Fruit fly (Drosophila melanogaster) whole organism, embryonic: Measurements from ENCODE around the gene CG15422.
A peak's percentile ranks its signal among the peaks of the same experiment; 100 is the strongest.

ENCODE experiments used
- B-H1 ChIP-seq: fragments of 200-800 bp; sonication (Bioruptor generic); IDR thresholded peaks from 3 replicates; pipeline ENCODE4 v1.3.6; 2022; ENCODE audit warnings: missing biosample characterization, missing genetic modification characterization
- CG10366 ChIP-seq: fragments of 200-800 bp; sonication (Bioruptor generic); IDR thresholded peaks from 2 replicates; pipeline ENCODE4 v1.3.6; 2022; ENCODE audit warnings: missing biosample characterization, missing genetic modification characterization
- CG10431 ChIP-seq: fragments of 200-800 bp; sonication (Bioruptor generic); optimal IDR thresholded peaks from 3 replicates; lab custom pipeline; 2018; ENCODE audit warnings: missing biosample characterization, mild to moderate bottlenecking, missing genetic modification characterization
- CG10979 ChIP-seq: fragments of 200-800 bp; sonication (Bioruptor generic); optimal IDR thresholded peaks from 2 replicates; lab custom pipeline; 2018; ENCODE audit warnings: missing biosample characterization, mild to moderate bottlenecking, missing genetic modification characterization, moderate library complexity
- CG12299 ChIP-seq: fragments of 200-800 bp; sonication (Bioruptor generic); optimal IDR thresholded peaks from 2 replicates; lab custom pipeline; 2018; ENCODE audit warnings: missing biosample characterization, mild to moderate bottlenecking, missing genetic modification characterization
- CG1233 ChIP-seq: fragments of 200-800 bp; sonication (Bioruptor generic); optimal IDR thresholded peaks from 4 replicates; lab custom pipeline; 2018; ENCODE audit warnings: missing biosample characterization, mild to moderate bottlenecking, missing genetic modification characterization
- CG12659 ChIP-seq: fragments of 200-800 bp; sonication (Bioruptor generic); optimal IDR thresholded peaks from 3 replicates; lab custom pipeline; 2017; ENCODE audit warnings: mild to moderate bottlenecking, missing biosample characterization, missing genetic modification reagents, missing genetic modification characterization
- CG12744 ChIP-seq: fragments of 200-800 bp; sonication (Bioruptor generic); optimal IDR thresholded peaks from 2 replicates; lab custom pipeline; 2016; ENCODE audit warnings: missing biosample characterization, missing genetic modification characterization
- CG17802 ChIP-seq: fragments of 200-800 bp; sonication (Bioruptor generic); optimal IDR thresholded peaks from 2 replicates; lab custom pipeline; 2018; ENCODE audit warnings: missing biosample characterization, mild to moderate bottlenecking, missing genetic modification characterization, moderate library complexity
- CG17829 ChIP-seq: fragments of 200-800 bp; optimal IDR thresholded peaks from 2 replicates; lab custom pipeline; 2019; ENCODE audit warnings: missing biosample characterization, mild to moderate bottlenecking, missing genetic modification characterization, moderate library complexity
- CG3065 ChIP-seq: fragments of 200-800 bp; sonication (Bioruptor generic); optimal IDR thresholded peaks from 2 replicates; lab custom pipeline; 2016; ENCODE audit warnings: missing biosample characterization, missing genetic modification characterization
- CG32532 ChIP-seq: fragments of 200-800 bp; sonication (Bioruptor generic); IDR thresholded peaks from 2 replicates; pipeline ENCODE4 v1.3.6; 2022; ENCODE audit warnings: missing biosample characterization, missing genetic modification characterization
- CG4360 ChIP-seq: fragments of 200-800 bp; sonication (Bioruptor generic); IDR thresholded peaks from 2 replicates; pipeline ENCODE4 v1.3.6; 2022; ENCODE audit warnings: missing biosample characterization, missing genetic modification characterization
- CG4404 ChIP-seq: fragments of 200-800 bp; sonication (Bioruptor generic); IDR thresholded peaks from 2 replicates; pipeline ENCODE4 v1.3.6; 2022; ENCODE audit warnings: missing biosample characterization, missing genetic modification characterization
- CG5953 ChIP-seq: fragments of 200-800 bp; sonication (Bioruptor generic); IDR thresholded peaks from 2 replicates; pipeline ENCODE4 v1.3.6; 2022; ENCODE audit warnings: missing biosample characterization, missing genetic modification characterization
- CG7372 ChIP-seq: fragments of 200-800 bp; sonication (Bioruptor generic); IDR thresholded peaks from 2 replicates; pipeline ENCODE4 v1.3.6; 2022; ENCODE audit warnings: missing biosample characterization, missing genetic modification characterization
- CG7786 ChIP-seq: fragments of 200-800 bp; sonication (Bioruptor generic); optimal IDR thresholded peaks from 2 replicates; lab custom pipeline; 2016; ENCODE audit warnings: missing biosample characterization, missing genetic modification characterization
- CG7839 ChIP-seq: fragments of 200-800 bp; sonication (Bioruptor generic); optimal IDR thresholded peaks from 3 replicates; lab custom pipeline; 2018; ENCODE audit warnings: missing biosample characterization, mild to moderate bottlenecking, missing genetic modification characterization, moderate library complexity
- CG8290 ChIP-seq, 3 experiments: fragments of 200-800 bp; sonication (Bioruptor generic); optimal IDR thresholded peaks; 2 replicates each; lab custom pipeline; 2016 to 2019; ENCODE audit warnings: missing biosample characterization in 3 of 3, missing genetic modification characterization in 3 of 3, mild to moderate bottlenecking in 2 of 3, moderate library complexity in 1 of 3
- CG9817 ChIP-seq: fragments of 200-800 bp; sonication (Bioruptor generic); optimal IDR thresholded peaks from 2 replicates; lab custom pipeline; 2018; ENCODE audit warnings: missing biosample characterization, mild to moderate bottlenecking, missing genetic modification characterization, moderate library complexity
- D ChIP-seq, 2 experiments: fragments of 200-800 bp in 1 of 2; fragments of >200 bp in 1 of 2; sonication (Bioruptor generic) in 1 of 2; optimal IDR thresholded peaks; 2 replicates in 1 of 2; 3 replicates in 1 of 2; lab custom pipeline; 2017; ENCODE audit warnings: mild to moderate bottlenecking in 1 of 2, missing biosample characterization in 1 of 2, missing genetic modification characterization in 1 of 2, missing genetic modification reagents in 1 of 2
- Dek ChIP-seq: fragments of 200-800 bp; sonication (Bioruptor generic); optimal IDR thresholded peaks from 3 replicates; lab custom pipeline; 2019; ENCODE audit warnings: missing biosample characterization, mild to moderate bottlenecking, missing genetic modification characterization, moderate library complexity
- Ets65A ChIP-seq: fragments of 200-800 bp; sonication (Bioruptor generic); peaks from one replicate; lab custom pipeline; 2016; ENCODE audit warnings: missing biosample characterization, missing genetic modification characterization
- HLH4C ChIP-seq: fragments of 200-800 bp; sonication (Bioruptor generic); IDR thresholded peaks from 3 replicates; pipeline ENCODE4 v1.3.6; 2022; ENCODE audit warnings: missing biosample characterization, missing genetic modification characterization; ENCODE audit not compliant: partially characterized antibody
- Sry-β ChIP-seq: fragments of 200-800 bp; sonication (Bioruptor generic); optimal IDR thresholded peaks from 2 replicates; lab custom pipeline; 2018; ENCODE audit warnings: missing biosample characterization, mild to moderate bottlenecking, missing genetic modification characterization, moderate library complexity
- amos ChIP-seq: fragments of 200-800 bp; sonication (Bioruptor generic); IDR thresholded peaks from 2 replicates; pipeline ENCODE4 v1.3.6; 2022; ENCODE audit warnings: missing biosample characterization, missing genetic modification characterization; ENCODE audit not compliant: partially characterized antibody
- ash1 ChIP-seq: fragments of 200-800 bp; sonication (Bioruptor generic); optimal IDR thresholded peaks from 2 replicates; lab custom pipeline; 2018; ENCODE audit warnings: missing biosample characterization, mild to moderate bottlenecking, missing genetic modification characterization
- bab2 ChIP-seq: fragments of 200-800 bp; sonication (Bioruptor generic); optimal IDR thresholded peaks from 2 replicates; lab custom pipeline; 2016; ENCODE audit warnings: missing biosample characterization, missing genetic modification characterization
- chn ChIP-seq: fragments of 200-800 bp; sonication (Bioruptor generic); optimal IDR thresholded peaks from 2 replicates; lab custom pipeline; 2016; ENCODE audit warnings: missing biosample characterization, missing genetic modification characterization
- dimm ChIP-seq: fragments of 200-800 bp; sonication (Bioruptor generic); IDR thresholded peaks from 2 replicates; pipeline ENCODE4 v1.3.6; 2022; ENCODE audit warnings: missing biosample characterization, missing genetic modification characterization
- disco-r ChIP-seq: fragments of 200-800 bp; sonication (Bioruptor generic); optimal IDR thresholded peaks from 2 replicates; lab custom pipeline; 2016; ENCODE audit warnings: missing biosample characterization, missing genetic modification characterization
- ems ChIP-seq: fragments of 200-800 bp; sonication (Bioruptor generic); optimal IDR thresholded peaks from 3 replicates; lab custom pipeline; 2016; ENCODE audit warnings: missing biosample characterization, missing genetic modification characterization
- exex ChIP-seq: fragments of 200-800 bp; sonication (Bioruptor generic); optimal IDR thresholded peaks from 4 replicates; lab custom pipeline; 2018; ENCODE audit warnings: missing biosample characterization, mild to moderate bottlenecking, missing genetic modification characterization, moderate library complexity
- jigr1 ChIP-seq: fragments of 200-800 bp; sonication (Bioruptor generic); IDR thresholded peaks from 3 replicates; pipeline ENCODE4 v1.3.6; 2022; ENCODE audit warnings: missing biosample characterization, missing genetic modification characterization
- kni ChIP-seq: fragments of 200-800 bp; sonication (Bioruptor generic); optimal IDR thresholded peaks from 3 replicates; lab custom pipeline; 2017; ENCODE audit warnings: mild to moderate bottlenecking, missing biosample characterization, missing genetic modification reagents, missing genetic modification characterization
- lbe ChIP-seq: fragments of 200-800 bp; sonication (Bioruptor generic); optimal IDR thresholded peaks from 2 replicates; lab custom pipeline; 2016; ENCODE audit warnings: missing biosample characterization, mild to moderate bottlenecking, missing genetic modification characterization
- lmd ChIP-seq: fragments of 200-800 bp; sonication (Bioruptor generic); IDR thresholded peaks from 2 replicates; pipeline ENCODE4 v1.3.6; 2022; ENCODE audit warnings: missing biosample characterization, missing genetic modification characterization
- lov ChIP-seq, 2 experiments: fragments of 200-800 bp in 1 of 2; fragments of >200 bp in 1 of 2; sonication (Bioruptor generic) in 1 of 2; IDR thresholded peaks in 1 of 2; optimal IDR thresholded peaks in 1 of 2; 2 replicates in 1 of 2; 3 replicates in 1 of 2; pipeline versions ENCODE4 v1.3.6 to Lab custom; 2017 to 2022; ENCODE audit warnings: missing biosample characterization in 1 of 2, missing genetic modification characterization in 1 of 2
- nom ChIP-seq: fragments of 200-800 bp; sonication (Bioruptor generic); optimal IDR thresholded peaks from 2 replicates; lab custom pipeline; 2017; ENCODE audit warnings: missing biosample characterization, missing genetic modification characterization, mild to moderate bottlenecking, moderate library complexity, missing genetic modification reagents
- org-1 ChIP-seq: fragments of 200-800 bp; sonication (Bioruptor generic); optimal IDR thresholded peaks from 2 replicates; lab custom pipeline; 2017; ENCODE audit warnings: missing biosample characterization, missing genetic modification characterization
- pnt ChIP-seq: fragments of 200-800 bp; sonication (Bioruptor generic); optimal IDR thresholded peaks from 3 replicates; lab custom pipeline; 2016; ENCODE audit warnings: missing biosample characterization, missing genetic modification characterization
- rib ChIP-seq: fragments of 200-800 bp; sonication (Bioruptor generic); IDR thresholded peaks from 2 replicates; pipeline ENCODE4 v1.3.6; 2022; ENCODE audit warnings: missing biosample characterization, missing genetic modification characterization
- sd ChIP-seq: fragments of 200-800 bp; sonication (Bioruptor generic); optimal IDR thresholded peaks from 3 replicates; lab custom pipeline; 2018; ENCODE audit warnings: missing biosample characterization, mild to moderate bottlenecking, missing genetic modification characterization, moderate library complexity
- slp2 ChIP-seq: fragments of 200-800 bp; sonication (Bioruptor generic); optimal IDR thresholded peaks from 2 replicates; lab custom pipeline; 2016; ENCODE audit warnings: missing biosample characterization, missing genetic modification characterization
- sna ChIP-seq: fragments of 200-800 bp; sonication (Bioruptor generic); IDR thresholded peaks from 2 replicates; pipeline ENCODE4 v1.3.6; 2022; ENCODE audit warnings: missing biosample characterization, missing genetic modification characterization; ENCODE audit not compliant: partially characterized antibody
- tio ChIP-seq: fragments of 200-800 bp; sonication (Bioruptor generic); optimal IDR thresholded peaks from 2 replicates; lab custom pipeline; 2017; ENCODE audit warnings: missing biosample characterization, missing genetic modification characterization, inconsistent platforms
- vfl ChIP-seq: fragments of 200-800 bp; sonication (Bioruptor generic); optimal IDR thresholded peaks from 2 replicates; lab custom pipeline; 2016; ENCODE audit warnings: missing biosample characterization, missing genetic modification characterization
- z ChIP-seq: fragments of 200-800 bp; sonication (Bioruptor generic); IDR thresholded peaks from 3 replicates; pipeline ENCODE4 v1.3.6; 2022; ENCODE audit warnings: missing biosample characterization, missing genetic modification characterization

CG15422 gene

DNA sequence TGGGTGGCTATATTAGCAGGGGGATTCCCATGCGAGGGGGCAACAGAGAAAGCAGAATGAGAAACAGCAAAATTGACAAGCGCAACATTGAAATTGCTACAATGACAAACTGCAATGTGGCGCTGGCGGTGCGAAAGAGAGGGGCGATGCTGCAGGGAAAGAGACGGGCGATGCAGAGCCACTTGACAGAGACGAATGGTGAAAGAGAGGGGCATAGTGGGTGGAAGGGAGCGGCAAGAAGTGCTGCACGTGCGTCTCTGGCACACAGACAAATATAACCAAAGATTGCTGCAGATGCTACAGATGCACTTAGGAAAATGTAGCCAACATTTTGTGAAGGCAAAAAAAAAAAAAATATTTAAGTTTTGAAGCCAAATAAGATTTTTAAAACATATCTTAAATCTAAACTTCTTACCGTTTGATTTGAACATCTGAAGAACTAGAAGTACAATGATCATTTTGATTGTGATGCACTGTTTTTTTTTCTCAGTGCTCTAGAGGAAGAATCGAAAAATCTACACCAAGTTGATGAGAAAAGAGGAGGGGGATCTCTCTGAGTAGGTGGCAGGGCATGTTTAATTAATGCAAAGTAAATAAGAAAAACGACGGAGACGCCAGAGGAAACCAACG lies 40.5 kb downstream of the CG15422 start (continued):
- TF ChIP-seq CG8290 (GFP tag; optimal IDR thresholded peaks at IDR 0.05; lab: Kevin White, UChicago) (no peak), CG8290 (tag; optimal IDR thresholded peaks at IDR 0.05; lab: Kevin White, UChicago) (no peak), jigr1 (GFP tag; lab: Robert Waterston, UW) (no peak), amos (GFP tag; lab: Robert Waterston, UW) (no peak), bab2 (GFP tag; lab: Kevin White, UChicago) (peak; percentile 52), CG7786 (GFP tag; lab: Kevin White, UChicago) (peak; percentile 49), lov (optimal IDR thresholded peaks at IDR 0.05; lab: Kevin White, UChicago) (no peak), lov (GFP tag; IDR thresholded peaks at IDR 0.05; lab: Robert Waterston, UW) (no peak; the same call in 2 of the 3 replicates), CG5953 (GFP tag; lab: Robert Waterston, UW) (no peak; the same call in 1 of the 2 replicates), CG12659 (GFP tag; lab: Kevin White, UChicago) (peak; percentile 7), pnt (GFP tag; lab: Kevin White, UChicago) (peak; percentile 60), CG10366 (GFP tag; lab: Robert Waterston, UW) (peak; percentile 45), Ets65A (GFP tag; lab: Kevin White, UChicago) (peak; percentile 88), D (optimal IDR thresholded peaks at IDR 0.05; lab: Kevin White, UChicago) (no peak), D (GFP tag; optimal IDR thresholded peaks at IDR 0.05; lab: Kevin White, UChicago) (peak; percentile 70), CG4404 (GFP tag; lab: Robert Waterston, UW) (peak; percentile 55), sd (tag; lab: Kevin White, UChicago) (no peak), B-H1 (peak; percentile 51; the same call in 2 of the 3 replicates), Dek (tag; lab: Kevin White, UChicago) (no peak), dimm (GFP tag; lab: Robert Waterston, UW) (no peak), CG7372 (GFP tag; lab: Robert Waterston, UW) (peak; percentile 28; the same call in 1 of the 2 replicates), tio (GFP tag; lab: Kevin White, UChicago) (peak; percentile 65), CG7839 (tag; lab: Kevin White, UChicago) (peak; percentile 63), exex (tag; lab: Kevin White, UChicago) (no peak), CG12299 (tag; lab: Kevin White, UChicago) (no peak), org-1 (GFP tag; lab: Kevin White, UChicago) (peak; percentile 2), slp2 (GFP tag; lab: Kevin White, UChicago) (peak; percentile 25), CG9817 (tag; lab: Kevin White, UChicago) (peak; percentile 6), kni (GFP tag; lab: Kevin White, UChicago) (no peak), CG12744 (no peak), CG4360 (GFP tag; lab: Robert Waterston, UW) (0 out of 2 replicates have a peak, but pooled peaks have one; percentile 47), ems (GFP tag; lab: Kevin White, UChicago) (no peak), HLH4C (GFP tag; lab: Robert Waterston, UW) (no peak), CG17829 (peak; percentile 82), lmd (GFP tag; lab: Robert Waterston, UW) (peak; percentile 48; the same call in 1 of the 2 replicates), CG1233 (GFP tag; lab: Kevin White, UChicago) (peak; percentile 34), CG32532 (GFP tag; lab: Robert Waterston, UW) (no peak), ash1 (GFP tag; lab: Kevin White, UChicago) (no peak), lbe (GFP tag; lab: Kevin White, UChicago) (no peak), chn (GFP tag; lab: Kevin White, UChicago) (peak; percentile 64), z (GFP tag; lab: Robert Waterston, UW) (no peak), rib (GFP tag; lab: Robert Waterston, UW) (no peak), CG10979 (peak; percentile 83), nom (GFP tag; lab: Kevin White, UChicago) (peak; percentile 14), CG17802 (no peak), Sry-β (GFP tag; lab: Kevin White, UChicago) (no peak), sna (GFP tag; lab: Robert Waterston, UW) (no peak), vfl (no peak), CG3065 (GFP tag; lab: Kevin White, UChicago) (peak; percentile 17), disco-r (GFP tag; lab: Kevin White, UChicago) (peak; percentile 17), CG10431 (GFP tag; lab: Kevin White, UChicago) (peak; percentile 18)
